Worm (Caenorhabditis elegans) whole organism, L4/young adult: ENCODE results near the gene C13A10.2.

Experiments
- W03F9.2 ChIP-seq: fragments of 150-350 bp; optimal IDR thresholded peaks from 2 replicates; lab custom pipeline; 2014; ENCODE audit warnings: missing biosample characterization, missing genetic modification characterization
- dao-5 ChIP-seq: sonication (generic microtip); optimal IDR thresholded peaks from 2 replicates; lab custom pipeline; 2016; ENCODE audit warnings: missing genotype, missing genetic modification characterization, moderate library complexity, missing compliant biosample characterization
- him-1 ChIP-seq: sonication (generic microtip); optimal IDR thresholded peaks from 2 replicates; lab custom pipeline; 2016; ENCODE audit warnings: missing genotype, missing genetic modification reagents, missing genetic modification characterization, missing compliant biosample characterization

DNA sequence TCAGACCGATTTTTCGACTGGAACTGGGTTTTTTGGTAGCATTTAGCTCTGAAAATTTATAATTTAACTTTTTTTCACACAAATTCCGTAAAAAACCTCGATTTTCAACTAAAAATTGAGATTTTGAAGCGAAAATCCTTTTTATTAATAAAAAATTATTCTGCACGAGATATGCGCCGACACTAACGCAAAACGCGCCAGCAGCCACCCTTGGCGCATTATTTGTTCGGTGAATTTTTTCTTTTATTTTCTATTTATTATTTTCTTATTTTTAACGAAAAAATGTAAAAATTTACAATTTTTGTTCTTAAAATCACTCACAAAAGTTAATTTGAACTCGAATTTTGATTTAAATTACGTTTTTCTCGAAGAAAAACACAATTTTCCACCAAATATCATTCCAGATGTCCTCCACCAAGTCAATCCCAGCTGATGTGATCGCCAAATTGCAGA, 44.4 kb upstream of the C13A10.2 start, which contains the start of gene Y51H7C.7:
- no peak for TF ChIP-seq dao-5 (tag; lab: Kevin White, UChicago)
- TF ChIP-seq him-1 (tag; lab: Kevin White, UChicago) = no peak
- no peak for TF ChIP-seq W03F9.2 (tag; lab: Kevin White, UChicago)
